In genomic region chr2L:12010877-12011666, dm6 we compare ENCODE assay signal across 2 fruit fly cellular contexts.
TF ChIP-seq lines count a peak whose summit lies in the region.

No protein-coding gene starts in this region.

TF ChIP-seq in whole organism, embryonic, 481 proteins besides CTCF, POLR2A, EP300 and RAD21 (continued from another document and continues in another):
- TF ChIP-seq CG18262 (tag; optimal IDR thresholded peaks at IDR 0.05; lab: Kevin White, UChicago), result peak; percentile 100
- peak; percentile 94 for TF ChIP-seq CG15696 (tag; optimal IDR thresholded peaks at IDR 0.05; lab: Kevin White, UChicago)
- no peak for TF ChIP-seq sob (GFP tag; IDR thresholded peaks at IDR 0.05; lab: Robert Waterston, UW)
- no peak for TF ChIP-seq CG32767 (GFP tag; IDR thresholded peaks at IDR 0.05; lab: Robert Waterston, UW)
- peak; percentile 51 for TF ChIP-seq CG2116 (GFP tag; optimal IDR thresholded peaks at IDR 0.05; lab: Kevin White, UChicago)
- no peak for TF ChIP-seq Scr (GFP tag; IDR thresholded peaks at IDR 0.05; lab: Robert Waterston, UW; ENCODE audit: partially characterized antibody)
- TF ChIP-seq pho (GFP tag; optimal IDR thresholded peaks at IDR 0.05; lab: Kevin White, UChicago), result peak; percentile 90
- TF ChIP-seq CG5953 (GFP tag; IDR thresholded peaks at IDR 0.05; lab: Robert Waterston, UW), result no peak
- TF ChIP-seq CG15514 (GFP tag; optimal IDR thresholded peaks at IDR 0.05; lab: Kevin White, UChicago), result peak; percentile 86
- TF ChIP-seq BEAF-32 (GFP tag; optimal IDR thresholded peaks at IDR 0.05; lab: Kevin White, UChicago), result peak; percentile 20
- no peak for TF ChIP-seq CG15479 (GFP tag; optimal IDR thresholded peaks at IDR 0.05; lab: Kevin White, UChicago)
- TF ChIP-seq CoRest (tag; optimal IDR thresholded peaks at IDR 0.05; lab: Kevin White, UChicago), result peak; percentile 97
- TF ChIP-seq CG6254 (GFP tag; optimal IDR thresholded peaks at IDR 0.05; lab: Kevin White, UChicago), result peak; percentile 64
- no peak for TF ChIP-seq rib (GFP tag; IDR thresholded peaks at IDR 0.05; lab: Robert Waterston, UW)
- TF ChIP-seq CG18764 (GFP tag; optimal IDR thresholded peaks at IDR 0.05; lab: Kevin White, UChicago), result peak; percentile 80
- no peak for TF ChIP-seq Lhr (GFP tag; optimal IDR thresholded peaks at IDR 0.05; lab: Kevin White, UChicago)
- TF ChIP-seq chinmo (GFP tag; IDR thresholded peaks at IDR 0.05; lab: Robert Waterston, UW; ENCODE audit: partially characterized antibody), result no peak
- TF ChIP-seq CG2875 (GFP tag; optimal IDR thresholded peaks at IDR 0.05; lab: Kevin White, UChicago), result peak; percentile 67
- peak; percentile 97 for TF ChIP-seq sens (GFP tag; lab: Kevin White, UChicago)
- TF ChIP-seq zf30C (GFP tag; optimal IDR thresholded peaks at IDR 0.05; lab: Kevin White, UChicago), result no peak
- TF ChIP-seq Spps (tag; optimal IDR thresholded peaks at IDR 0.05; lab: Kevin White, UChicago), result peak; percentile 81
- TF ChIP-seq amos (GFP tag; IDR thresholded peaks at IDR 0.05; lab: Robert Waterston, UW; ENCODE audit: partially characterized antibody), result no peak
- no peak for TF ChIP-seq slbo (GFP tag; IDR thresholded peaks at IDR 0.05; lab: Robert Waterston, UW)
- TF ChIP-seq dan (GFP tag; IDR thresholded peaks at IDR 0.05; lab: Robert Waterston, UW), result no peak
- TF ChIP-seq CG14050 (GFP tag; IDR thresholded peaks at IDR 0.05; lab: Robert Waterston, UW), result no peak
- TF ChIP-seq Awh (GFP tag; IDR thresholded peaks at IDR 0.05; lab: Robert Waterston, UW), result no peak
- TF ChIP-seq org-1 (GFP tag; optimal IDR thresholded peaks at IDR 0.05; lab: Kevin White, UChicago), result peak; percentile 92
- TF ChIP-seq dmrt11E (tag; optimal IDR thresholded peaks at IDR 0.05; lab: Kevin White, UChicago), result peak; percentile 90
- peak; percentile 93 for TF ChIP-seq CG8924 (tag; optimal IDR thresholded peaks at IDR 0.05; lab: Kevin White, UChicago)
- no peak for TF ChIP-seq mld (GFP tag; IDR thresholded peaks at IDR 0.05; lab: Robert Waterston, UW; ENCODE audit: partially characterized antibody)
- no peak for TF ChIP-seq CG4360 (GFP tag; IDR thresholded peaks at IDR 0.05; lab: Robert Waterston, UW)
- TF ChIP-seq sqz (GFP tag; optimal IDR thresholded peaks at IDR 0.05; lab: Kevin White, UChicago), result peak; percentile 59
- peak; percentile 92 for TF ChIP-seq zen (tag; optimal IDR thresholded peaks at IDR 0.05; lab: Kevin White, UChicago)
- no peak for TF ChIP-seq sc (optimal IDR thresholded peaks at IDR 0.05; lab: Kevin White, UChicago)
- TF ChIP-seq sc (GFP tag; optimal IDR thresholded peaks at IDR 0.05; lab: Kevin White, UChicago), result peak; percentile 75
- peak; percentile 67 for TF ChIP-seq pum (GFP tag; optimal IDR thresholded peaks at IDR 0.05; lab: Kevin White, UChicago)
- no peak for TF ChIP-seq Rfx (GFP tag; IDR thresholded peaks at IDR 0.05; lab: Robert Waterston, UW)
- peak; percentile 87 for TF ChIP-seq CG18476 (GFP tag; optimal IDR thresholded peaks at IDR 0.05; lab: Kevin White, UChicago)
- TF ChIP-seq CG42726 (GFP tag; IDR thresholded peaks at IDR 0.05; lab: Robert Waterston, UW; ENCODE audit: partially characterized antibody), result no peak
- TF ChIP-seq al (GFP tag; IDR thresholded peaks at IDR 0.05; lab: Robert Waterston, UW), result no peak
- TF ChIP-seq gem (tag; optimal IDR thresholded peaks at IDR 0.05; lab: Kevin White, UChicago), result peak; percentile 96
- peak; percentile 91 for TF ChIP-seq BtbVII (GFP tag; optimal IDR thresholded peaks at IDR 0.05; lab: Kevin White, UChicago)
- TF ChIP-seq Max (GFP tag; optimal IDR thresholded peaks at IDR 0.05; lab: Kevin White, UChicago), result peak; percentile 84
- peak; percentile 92 for TF ChIP-seq CG1603 (tag; optimal IDR thresholded peaks at IDR 0.05; lab: Kevin White, UChicago)
- TF ChIP-seq peb (GFP tag; IDR thresholded peaks at IDR 0.05; lab: Robert Waterston, UW), result no peak
- no peak for TF ChIP-seq stwl (tag; optimal IDR thresholded peaks at IDR 0.05; lab: Kevin White, UChicago)
- TF ChIP-seq CG34224 (GFP tag; IDR thresholded peaks at IDR 0.05; lab: Robert Waterston, UW; ENCODE audit: partially characterized antibody), result no peak
- peak; percentile 89 for TF ChIP-seq croc (GFP tag; conservative IDR thresholded peaks at IDR 0.05; lab: Robert Waterston, UW)
- peak; percentile 94 for TF ChIP-seq lab (GFP tag; optimal IDR thresholded peaks at IDR 0.05; lab: Kevin White, UChicago)
- TF ChIP-seq esg (GFP tag; conservative IDR thresholded peaks at IDR 0.05; lab: Robert Waterston, UW), result no peak
- TF ChIP-seq btn (GFP tag; optimal IDR thresholded peaks at IDR 0.05; lab: Kevin White, UChicago), result no peak
- TF ChIP-seq D (optimal IDR thresholded peaks at IDR 0.05; lab: Kevin White, UChicago), result no peak
- TF ChIP-seq D (GFP tag; optimal IDR thresholded peaks at IDR 0.05; lab: Kevin White, UChicago), result peak; percentile 78
- TF ChIP-seq cato (GFP tag; optimal IDR thresholded peaks at IDR 0.05; lab: Kevin White, UChicago; ENCODE audit: borderline replicate concordance), result peak; percentile 70
- no peak for TF ChIP-seq CG43689 (GFP tag; IDR thresholded peaks at IDR 0.05; lab: Robert Waterston, UW)
- no peak for TF ChIP-seq Ravus (GFP tag; IDR thresholded peaks at IDR 0.05; lab: Robert Waterston, UW)
- peak; percentile 70 for TF ChIP-seq CG5245 (GFP tag; optimal IDR thresholded peaks at IDR 0.05; lab: Kevin White, UChicago)
- peak; percentile 91 for TF ChIP-seq CG33557 (GFP tag; optimal IDR thresholded peaks at IDR 0.05; lab: Kevin White, UChicago)
- TF ChIP-seq wek (GFP tag; optimal IDR thresholded peaks at IDR 0.05; lab: Kevin White, UChicago), result peak; percentile 69
- peak; percentile 68 for TF ChIP-seq NC2α (GFP tag; optimal IDR thresholded peaks at IDR 0.05; lab: Kevin White, UChicago)
- TF ChIP-seq eve (GFP tag; optimal IDR thresholded peaks at IDR 0.05; lab: Kevin White, UChicago), result no peak
- no peak for TF ChIP-seq vnd (GFP tag; IDR thresholded peaks at IDR 0.05; lab: Robert Waterston, UW; ENCODE audit: partially characterized antibody)
- TF ChIP-seq CG4707 (GFP tag; optimal IDR thresholded peaks at IDR 0.05; lab: Kevin White, UChicago), result no peak
- TF ChIP-seq Abd-B (GFP tag; optimal IDR thresholded peaks at IDR 0.05; lab: Kevin White, UChicago), result peak; percentile 83
- no peak for TF ChIP-seq Drgx (GFP tag; IDR thresholded peaks at IDR 0.05; lab: Robert Waterston, UW)
- TF ChIP-seq gro (GFP tag; optimal IDR thresholded peaks at IDR 0.05; lab: Kevin White, UChicago), result no peak
- TF ChIP-seq CG4617 (GFP tag; optimal IDR thresholded peaks at IDR 0.05; lab: Kevin White, UChicago; ENCODE audit: borderline replicate concordance), result peak; percentile 82

TF ChIP-seq in whole organism, prepupa, 60 proteins besides CTCF, POLR2A, EP300 and RAD21 (continued from another document):
- TF ChIP-seq CG11902 (GFP tag; optimal IDR thresholded peaks at IDR 0.05; lab: Kevin White, UChicago), result peak; percentile 87
- peak; percentile 93 for TF ChIP-seq Ets96B (tag; optimal IDR thresholded peaks at IDR 0.05; lab: Kevin White, UChicago)
- no peak for TF ChIP-seq CG6163 (GFP tag; IDR thresholded peaks at IDR 0.05; lab: Robert Waterston, UW)
- peak; percentile 86 for TF ChIP-seq Sox102F (GFP tag; optimal IDR thresholded peaks at IDR 0.05; lab: Kevin White, UChicago)
- TF ChIP-seq CG8632 (GFP tag; optimal IDR thresholded peaks at IDR 0.05; lab: Kevin White, UChicago), result peak; percentile 92
- peak; percentile 91 for TF ChIP-seq CG10631 (GFP tag; optimal IDR thresholded peaks at IDR 0.05; lab: Kevin White, UChicago)
- peak; percentile 91 for TF ChIP-seq CG34406 (GFP tag; optimal IDR thresholded peaks at IDR 0.05; lab: Kevin White, UChicago)
- peak; percentile 91 for TF ChIP-seq achi (GFP tag; optimal IDR thresholded peaks at IDR 0.05; lab: Kevin White, UChicago)
